Worm (Caenorhabditis elegans): ENCODE measurements around the gene F21C10.10.

DNA sequence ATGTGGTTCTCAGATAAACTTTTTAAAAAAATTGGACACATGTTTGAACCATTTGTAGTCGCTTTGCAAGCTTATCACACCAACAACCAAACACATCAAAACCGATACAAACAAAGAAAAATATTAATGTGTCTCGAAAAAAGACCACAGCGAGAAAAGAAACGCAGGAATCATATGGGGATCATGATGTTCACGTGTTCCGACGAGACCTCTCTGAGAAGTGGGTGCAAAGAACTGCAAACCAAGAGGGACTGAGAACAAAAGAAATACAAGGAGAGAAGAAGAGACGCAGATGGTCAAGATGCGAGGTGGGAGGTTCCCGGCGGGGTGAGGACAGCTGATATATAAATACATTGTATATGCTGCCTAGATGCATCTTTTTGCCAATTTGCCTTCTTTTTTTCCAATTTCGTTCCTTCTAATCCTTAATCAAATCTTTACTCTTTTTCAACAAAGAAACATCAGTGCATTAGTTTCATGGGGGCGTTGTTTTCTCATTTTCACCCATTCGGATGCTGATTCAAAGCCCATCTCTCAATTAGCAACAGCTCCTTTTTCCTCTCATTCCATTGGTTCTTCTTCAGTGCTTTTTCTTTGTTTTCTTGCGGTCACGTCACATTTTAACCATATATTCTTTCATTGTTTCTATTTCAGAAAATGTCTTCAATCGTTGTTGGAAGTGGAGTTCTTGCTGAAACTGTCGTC lies at the start of gene F21C10.10:
- TF ChIP-seq T22C8.4 (GFP tag; IDR thresholded peaks at IDR 0.05): no peak
- TF ChIP-seq klf-2 (GFP tag; conservative IDR thresholded peaks at IDR 0.05): no peak
- no peak for TF ChIP-seq med-1 (GFP tag; optimal IDR thresholded peaks at IDR 0.05; ENCODE audit: insufficient read depth)
- TF ChIP-seq ztf-29 (GFP tag; IDR thresholded peaks at IDR 0.05): no peak

Data from whole organism, midembryonic.